Fruit fly (Drosophila melanogaster) whole organism, embryonic: ENCODE data around the gene LanB1.

Experiments
- Abd-B ChIP-seq: fragments of 200-800 bp; sonication (Bioruptor generic); optimal IDR thresholded peaks from 2 replicates; lab custom pipeline; 2018; ENCODE audit warnings: missing biosample characterization, mild to moderate bottlenecking, missing genetic modification characterization, moderate library complexity
- Adf1 ChIP-seq: fragments of 200-800 bp; sonication (Bioruptor generic); IDR thresholded peaks from 2 replicates; pipeline ENCODE4 v1.3.6; 2022; ENCODE audit warnings: missing biosample characterization, missing genetic modification characterization
- Atf6 ChIP-seq: fragments of 200-800 bp; sonication (Bioruptor generic); IDR thresholded peaks from 2 replicates; pipeline ENCODE4 v1.3.6; 2022; ENCODE audit warnings: missing biosample characterization, missing genetic modification characterization
- CG11247 ChIP-seq: fragments of 200-800 bp; sonication (Bioruptor generic); IDR thresholded peaks from 2 replicates; pipeline ENCODE4 v1.3.6; 2022; ENCODE audit warnings: missing biosample characterization, missing genetic modification characterization
- CG12236 ChIP-seq: fragments of 200-800 bp; sonication (Bioruptor generic); optimal IDR thresholded peaks from 2 replicates; lab custom pipeline; 2016; ENCODE audit warnings: missing biosample characterization, missing genetic modification characterization
- CG18619 ChIP-seq: fragments of 200-800 bp; sonication (Bioruptor generic); optimal IDR thresholded peaks from 3 replicates; lab custom pipeline; 2017; ENCODE audit warnings: missing biosample characterization, mild to moderate bottlenecking, missing genetic modification characterization
- CG2202 ChIP-seq: fragments of 200-800 bp; sonication (Bioruptor generic); optimal IDR thresholded peaks from 2 replicates; lab custom pipeline; 2018; ENCODE audit warnings: missing biosample characterization, mild to moderate bottlenecking, missing genetic modification characterization
- CG4707 ChIP-seq: fragments of 200-800 bp; sonication (Bioruptor generic); optimal IDR thresholded peaks from 2 replicates; lab custom pipeline; 2018; ENCODE audit warnings: missing biosample characterization, mild to moderate bottlenecking, missing genetic modification characterization, moderate library complexity
- CG6254 ChIP-seq: fragments of 200-800 bp; sonication (Bioruptor generic); optimal IDR thresholded peaks from 3 replicates; lab custom pipeline; 2017; ENCODE audit warnings: mild to moderate bottlenecking, missing biosample characterization, missing genetic modification reagents, missing genetic modification characterization
- CG7271 ChIP-seq: fragments of 200-800 bp; sonication (Bioruptor generic); optimal IDR thresholded peaks from 2 replicates; lab custom pipeline; 2018; ENCODE audit warnings: missing biosample characterization, mild to moderate bottlenecking, missing genetic modification characterization, moderate library complexity
- CG8290 ChIP-seq, 3 experiments: fragments of 200-800 bp; sonication (Bioruptor generic); optimal IDR thresholded peaks; 2 replicates each; lab custom pipeline; 2016 to 2019; ENCODE audit warnings: missing biosample characterization in 3 of 3, missing genetic modification characterization in 3 of 3, mild to moderate bottlenecking in 2 of 3, moderate library complexity in 1 of 3
- CG8924 ChIP-seq: fragments of 200-800 bp; optimal IDR thresholded peaks from 3 replicates; lab custom pipeline; 2019; ENCODE audit warnings: missing biosample characterization, mild to moderate bottlenecking, missing genetic modification characterization, moderate library complexity
- CG9817 ChIP-seq: fragments of 200-800 bp; sonication (Bioruptor generic); optimal IDR thresholded peaks from 2 replicates; lab custom pipeline; 2018; ENCODE audit warnings: missing biosample characterization, mild to moderate bottlenecking, missing genetic modification characterization, moderate library complexity
- Dad ChIP-seq: fragments of 200-800 bp; sonication (Bioruptor generic); optimal IDR thresholded peaks from 3 replicates; lab custom pipeline; 2016; ENCODE audit warnings: missing biosample characterization, missing genetic modification characterization
- Eip74EF ChIP-seq, 2 experiments: fragments of 200-800 bp in 1 of 2; fragments of >200 bp in 1 of 2; sonication (Bioruptor generic) in 1 of 2; optimal IDR thresholded peaks; 2 replicates each; lab custom pipeline; 2017 to 2019; ENCODE audit warnings: missing biosample characterization in 2 of 2, missing genetic modification characterization in 2 of 2, mild to moderate bottlenecking in 1 of 2, moderate library complexity in 1 of 2
- HLHmδ ChIP-seq: fragments of 200-800 bp; sonication (Bioruptor generic); optimal IDR thresholded peaks from 2 replicates; lab custom pipeline; 2018; ENCODE audit warnings: missing biosample characterization, mild to moderate bottlenecking, missing genetic modification characterization, moderate library complexity
- HmgD ChIP-seq: fragments of 200-800 bp; sonication (Bioruptor generic); optimal IDR thresholded peaks from 3 replicates; lab custom pipeline; 2016; ENCODE audit warnings: missing biosample characterization, missing genetic modification characterization
- Hr3 ChIP-seq: fragments of 200-800 bp; sonication (Bioruptor generic); optimal IDR thresholded peaks from 3 replicates; lab custom pipeline; 2016; ENCODE audit warnings: missing biosample characterization, missing genetic modification characterization
- Hr51 ChIP-seq, 2 experiments: fragments of 200-800 bp; sonication (Bioruptor generic); optimal IDR thresholded peaks; 2 replicates in 1 of 2; 3 replicates in 1 of 2; lab custom pipeline; 2016 to 2018; ENCODE audit warnings: missing biosample characterization in 2 of 2, missing genetic modification characterization in 2 of 2, mild to moderate bottlenecking in 1 of 2, moderate library complexity in 1 of 2
- Hr78 ChIP-seq, 2 experiments: fragments of 200-800 bp in 1 of 2; fragments of >200 bp in 1 of 2; sonication (Bioruptor generic) in 1 of 2; optimal IDR thresholded peaks; 2 replicates each; lab custom pipeline; 2017 to 2019; ENCODE audit warnings: missing biosample characterization in 2 of 2, missing genetic modification characterization in 2 of 2, mild to moderate bottlenecking in 1 of 2, moderate library complexity in 1 of 2
- MBD-R2 ChIP-seq: fragments of 200-800 bp; sonication (Bioruptor generic); IDR thresholded peaks from 2 replicates; pipeline ENCODE4 v1.3.6; 2022; ENCODE audit warnings: missing biosample characterization, missing genetic modification characterization
- Med ChIP-seq: fragments of 200-800 bp; sonication (Bioruptor generic); peaks from one replicate; lab custom pipeline; 2016; ENCODE audit warnings: missing biosample characterization, missing genetic modification characterization, mild to moderate bottlenecking, inconsistent platforms, moderate library complexity
- Meics ChIP-seq: fragments of 200-800 bp; sonication (Bioruptor generic); optimal IDR thresholded peaks from 2 replicates; lab custom pipeline; 2017; ENCODE audit warnings: missing biosample characterization, mild to moderate bottlenecking, missing genetic modification characterization
- Mes4 ChIP-seq: fragments of 200-800 bp; sonication (Bioruptor generic); optimal IDR thresholded peaks from 2 replicates; lab custom pipeline; 2016; ENCODE audit warnings: missing biosample characterization, missing genetic modification characterization
- NK7.1 ChIP-seq: fragments of 200-800 bp; sonication (Bioruptor generic); optimal IDR thresholded peaks from 3 replicates; lab custom pipeline; 2016; ENCODE audit warnings: missing biosample characterization, missing genetic modification characterization
- Nf-YA ChIP-seq: fragments of 200-800 bp; sonication (Bioruptor generic); IDR thresholded peaks from 2 replicates; pipeline ENCODE4 v1.3.6; 2022; ENCODE audit warnings: missing biosample characterization, missing genetic modification characterization
- TFAM ChIP-seq: fragments of 200-800 bp; sonication (Bioruptor generic); optimal IDR thresholded peaks from 2 replicates; lab custom pipeline; 2017; ENCODE audit warnings: missing biosample characterization, missing genetic modification characterization, inconsistent platforms
- Vsx1 ChIP-seq: fragments of 200-800 bp; sonication (Bioruptor generic); optimal IDR thresholded peaks from 2 replicates; lab custom pipeline; 2017; ENCODE audit warnings: missing biosample characterization, mild to moderate bottlenecking, missing genetic modification characterization, missing genetic modification reagents
- YL-1 ChIP-seq: fragments of 200-800 bp; sonication (Bioruptor generic); optimal IDR thresholded peaks from 3 replicates; lab custom pipeline; 2017; ENCODE audit warnings: missing biosample characterization, mild to moderate bottlenecking, missing genetic modification characterization
- ara ChIP-seq: fragments of 200-800 bp; sonication (Bioruptor generic); IDR thresholded peaks from 2 replicates; pipeline ENCODE4 v1.3.6; 2022; ENCODE audit warnings: missing biosample characterization, missing genetic modification characterization
- chm ChIP-seq: fragments of 200-800 bp; sonication (Bioruptor generic); IDR thresholded peaks from 2 replicates; pipeline ENCODE4 v1.3.6; 2022; ENCODE audit warnings: missing biosample characterization, missing genetic modification characterization
- corto ChIP-seq: fragments of 200-800 bp; sonication (Bioruptor generic); optimal IDR thresholded peaks from 2 replicates; lab custom pipeline; 2016; ENCODE audit warnings: missing biosample characterization, mild to moderate bottlenecking, missing genetic modification characterization, moderate library complexity
- disco-r ChIP-seq: fragments of 200-800 bp; sonication (Bioruptor generic); optimal IDR thresholded peaks from 2 replicates; lab custom pipeline; 2016; ENCODE audit warnings: missing biosample characterization, missing genetic modification characterization
- dpn ChIP-seq, 2 experiments: fragments of 200-800 bp; sonication (Bioruptor generic); optimal IDR thresholded peaks; 3 replicates each; lab custom pipeline; 2016; ENCODE audit warnings: missing biosample characterization in 2 of 2, missing genetic modification characterization in 2 of 2
- en ChIP-seq: fragments of 200-800 bp; sonication (Bioruptor generic); optimal IDR thresholded peaks from 2 replicates; lab custom pipeline; 2016; ENCODE audit warnings: missing biosample characterization, missing genetic modification characterization
- fru ChIP-seq: fragments of >200 bp; optimal IDR thresholded peaks from 2 replicates; lab custom pipeline; 2017
- gcm2 ChIP-seq: fragments of 200-800 bp; sonication (Bioruptor generic); optimal IDR thresholded peaks from 2 replicates; lab custom pipeline; 2016; ENCODE audit warnings: missing biosample characterization, missing genetic modification characterization
- kah ChIP-seq: fragments of 200-800 bp; sonication (Bioruptor generic); optimal IDR thresholded peaks from 2 replicates; lab custom pipeline; 2018; ENCODE audit warnings: missing biosample characterization, mild to moderate bottlenecking, missing genetic modification characterization
- nom ChIP-seq: fragments of 200-800 bp; sonication (Bioruptor generic); optimal IDR thresholded peaks from 2 replicates; lab custom pipeline; 2017; ENCODE audit warnings: missing biosample characterization, missing genetic modification characterization, mild to moderate bottlenecking, moderate library complexity, missing genetic modification reagents
- p53 ChIP-seq: fragments of 200-800 bp; sonication (Bioruptor generic); optimal IDR thresholded peaks from 2 replicates; lab custom pipeline; 2016; ENCODE audit warnings: missing biosample characterization, missing genetic modification characterization
- peb ChIP-seq: fragments of 200-800 bp; sonication (Bioruptor generic); IDR thresholded peaks from 2 replicates; pipeline ENCODE4 v1.3.6; 2022; ENCODE audit warnings: missing biosample characterization, missing genetic modification characterization
- pfk ChIP-seq: fragments of 200-800 bp; sonication (Bioruptor generic); optimal IDR thresholded peaks from 2 replicates; lab custom pipeline; 2018; ENCODE audit warnings: missing biosample characterization, mild to moderate bottlenecking, missing genetic modification characterization, moderate library complexity
- slbo ChIP-seq: fragments of 200-800 bp; sonication (Bioruptor generic); IDR thresholded peaks from 2 replicates; pipeline ENCODE4 v1.3.6; 2022; ENCODE audit warnings: missing biosample characterization, missing genetic modification characterization
- tll ChIP-seq, 2 experiments: fragments of 200-800 bp in 1 of 2; fragments of >200 bp in 1 of 2; sonication (Bioruptor generic) in 1 of 2; optimal IDR thresholded peaks; 2 replicates each; lab custom pipeline; 2017 to 2019; ENCODE audit warnings: missing biosample characterization in 2 of 2, missing genetic modification characterization in 2 of 2, mild to moderate bottlenecking in 1 of 2, moderate library complexity in 1 of 2
- tna ChIP-seq: fragments of 200-800 bp; sonication (Bioruptor generic); IDR thresholded peaks from 2 replicates; pipeline ENCODE4 v1.3.6; 2022; ENCODE audit warnings: missing biosample characterization, missing genetic modification characterization; ENCODE audit not compliant: partially characterized antibody
- wor ChIP-seq: fragments of 200-800 bp; sonication (Bioruptor generic); IDR thresholded peaks from 2 replicates; pipeline ENCODE4 v1.3.6; 2022; ENCODE audit warnings: missing biosample characterization, missing genetic modification characterization
- yki ChIP-seq: fragments of >200 bp; optimal IDR thresholded peaks from 3 replicates; lab custom pipeline; 2018
- zf30C ChIP-seq: fragments of 200-800 bp; sonication (Bioruptor generic); optimal IDR thresholded peaks from 3 replicates; lab custom pipeline; 2018; ENCODE audit warnings: missing biosample characterization, mild to moderate bottlenecking, missing genetic modification characterization

The LanB1 gene

DNA sequence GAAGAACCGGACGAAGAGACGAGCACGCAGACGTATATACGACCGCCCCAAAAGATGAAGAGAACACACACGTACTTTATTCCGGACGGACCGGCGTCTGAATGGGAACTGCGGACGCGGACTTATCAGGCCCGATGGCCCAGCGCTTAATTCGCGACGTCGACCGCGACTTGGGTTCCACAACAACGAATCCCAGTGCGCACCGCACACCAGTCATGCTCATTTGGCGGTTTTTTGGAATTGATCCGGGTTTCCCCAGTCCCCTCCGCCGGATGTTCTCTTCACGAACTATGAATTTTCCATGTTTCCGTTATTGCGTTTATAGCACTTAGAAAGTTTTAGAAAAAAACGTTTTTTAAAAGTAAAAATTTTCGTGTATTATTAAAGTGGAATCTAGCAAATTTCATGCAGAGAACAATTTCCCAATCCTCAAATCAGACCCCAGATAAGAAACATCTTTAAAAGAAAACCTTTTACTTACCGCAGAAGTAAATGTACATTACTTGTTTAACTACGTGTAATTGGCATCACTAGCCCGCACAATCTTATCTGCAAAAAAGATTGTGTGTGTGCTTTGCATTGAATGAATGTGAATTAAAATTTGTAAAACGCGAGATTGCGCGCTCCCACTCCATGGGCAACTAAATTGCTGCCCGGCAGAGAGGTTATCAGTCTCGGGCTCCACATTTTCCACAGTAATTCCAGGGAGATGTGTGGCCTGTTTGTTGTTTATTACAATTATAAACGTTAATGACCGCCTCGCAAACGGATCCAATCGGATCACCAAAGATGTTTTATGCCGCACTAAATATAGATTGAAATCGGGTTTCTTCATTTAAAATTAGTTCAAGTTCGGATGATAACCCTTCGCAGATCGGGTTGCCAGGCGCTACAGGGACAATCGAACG lies 20.5 kb upstream of the LanB1 start, which contains the start of gene CG7149 (continued):
- TF ChIP-seq en (GFP tag; lab: Kevin White, UChicago) (no peak), TFAM (GFP tag; lab: Kevin White, UChicago) (no peak), wor (GFP tag; lab: Robert Waterston, UW) (no peak), Dad (GFP tag; lab: Kevin White, UChicago) (no peak), tll (GFP tag; optimal IDR thresholded peaks at IDR 0.05; lab: Kevin White, UChicago) (no peak), zf30C (GFP tag; lab: Kevin White, UChicago) (no peak), HmgD (GFP tag; lab: Kevin White, UChicago) (no peak), NK7.1 (GFP tag; lab: Kevin White, UChicago) (no peak), fru (lab: Kevin White, UChicago) (no peak), Mes4 (no peak), gcm2 (no peak), nom (GFP tag; lab: Kevin White, UChicago) (peak; percentile 2), Hr3 (no peak), Nf-YA (GFP tag; lab: Robert Waterston, UW) (no peak), CG9817 (tag; lab: Kevin White, UChicago) (peak; percentile 10), Hr78 (GFP tag; optimal IDR thresholded peaks at IDR 0.05; lab: Kevin White, UChicago) (peak in 1 of 2 experiments; percentile 13), Adf1 (GFP tag; lab: Robert Waterston, UW) (peak; percentile 94), CG2202 (tag; lab: Kevin White, UChicago) (no peak), HLHmδ (GFP tag; lab: Kevin White, UChicago) (no peak), corto (no peak), CG11247 (no peak), Vsx1 (GFP tag; lab: Kevin White, UChicago) (peak; percentile 39), yki (lab: Kevin White, UChicago) (no peak), pfk (no peak), CG6254 (GFP tag; lab: Kevin White, UChicago) (no peak), ara (no peak; the same call in 1 of the 2 replicates), Meics (GFP tag; lab: Kevin White, UChicago) (peak; percentile 33), CG8924 (tag; lab: Kevin White, UChicago) (peak; percentile 19), Eip74EF (GFP tag; optimal IDR thresholded peaks at IDR 0.05; lab: Kevin White, UChicago) (no peak), CG4707 (GFP tag; lab: Kevin White, UChicago) (no peak), CG18619 (GFP tag; lab: Kevin White, UChicago) (no peak), MBD-R2 (0 out of 2 replicates have a peak, but pooled peaks have one; percentile 8), kah (GFP tag; lab: Kevin White, UChicago) (no peak), chm (GFP tag; lab: Robert Waterston, UW) (no peak; the same call in 1 of the 2 replicates), Abd-B (GFP tag; lab: Kevin White, UChicago) (no peak), CG7271 (tag; lab: Kevin White, UChicago) (no peak), Atf6 (GFP tag; lab: Robert Waterston, UW) (peak; percentile 52), Med (GFP tag; lab: Kevin White, UChicago) (peak; percentile 83), disco-r (GFP tag; lab: Kevin White, UChicago) (no peak), CG8290 (GFP tag; optimal IDR thresholded peaks at IDR 0.05; lab: Kevin White, UChicago) (no peak), CG8290 (tag; optimal IDR thresholded peaks at IDR 0.05; lab: Kevin White, UChicago) (peak in 1 of 2 experiments; percentile 68), dpn (GFP tag; optimal IDR thresholded peaks at IDR 0.05; lab: Kevin White, UChicago) (peak in 1 of 2 experiments; percentile 2), CG12236 (GFP tag; lab: Kevin White, UChicago) (no peak), tna (no peak), p53 (GFP tag; lab: Kevin White, UChicago) (no peak), slbo (GFP tag; lab: Robert Waterston, UW) (peak; percentile 41; the same call in 1 of the 2 replicates), Hr51 (GFP tag; optimal IDR thresholded peaks at IDR 0.05; lab: Kevin White, UChicago) (peak in 1 of 2 experiments; percentile 31), YL-1 (GFP tag; lab: Kevin White, UChicago) (no peak), peb (GFP tag; lab: Robert Waterston, UW) (no peak)
